Worm (Caenorhabditis elegans): ENCODE data around the gene nhr-68.

The nhr-68 gene

ce11 chrV:11585122-11585521 lies 11.9 kb downstream of the nhr-68 start (continued):
- TF ChIP-seq lin-35 (GFP tag; optimal IDR thresholded peaks at IDR 0.05) = no peak
- TF ChIP-seq fkh-3 (tag; optimal IDR thresholded peaks at IDR 0.05) = no peak
- no peak for TF ChIP-seq madf-3 (GFP tag; IDR thresholded peaks at IDR 0.05)
- TF ChIP-seq egl-44 (GFP tag; IDR thresholded peaks at IDR 0.05) = no peak
- TF ChIP-seq snpc-3.4 (tag; optimal IDR thresholded peaks at IDR 0.05) = peak; percentile 84
- TF ChIP-seq mxl-1 (tag; optimal IDR thresholded peaks at IDR 0.05) = no peak

- TF ChIP-seq bed-1 (GFP tag; IDR thresholded peaks at IDR 0.05) (no peak), snpc-1.1 (tag; optimal IDR thresholded peaks at IDR 0.05; ENCODE audit: insufficient read depth) (no peak), hlh-12 (tag; optimal IDR thresholded peaks at IDR 0.05) (no peak), ceh-100 (GFP tag; IDR thresholded peaks at IDR 0.05) (no peak), hrde-1 (tag; optimal IDR thresholded peaks at IDR 0.05; ENCODE audit: borderline replicate concordance) (no peak), ccch-3 (GFP tag; optimal IDR thresholded peaks at IDR 0.05) (no peak), C17E4.6 (GFP tag; IDR thresholded peaks at IDR 0.05) (no peak), ceh-58 (GFP tag; IDR thresholded peaks at IDR 0.05) (no peak), T26A5.8 (tag; optimal IDR thresholded peaks at IDR 0.05) (no peak), nfya-1 (tag; optimal IDR thresholded peaks at IDR 0.05; ENCODE audit: borderline replicate concordance, insufficient read depth) (no peak), sdz-38 (tag; optimal IDR thresholded peaks at IDR 0.05) (no peak), D2030.7 (GFP tag; IDR thresholded peaks at IDR 0.05) (no peak), F23B12.7 (tag; optimal IDR thresholded peaks at IDR 0.05; ENCODE audit: insufficient read depth) (no peak), sptf-2 (GFP tag; optimal IDR thresholded peaks at IDR 0.05) (no peak), egrh-3 (GFP tag; IDR thresholded peaks at IDR 0.05) (no peak), F57A8.1 (GFP tag; optimal IDR thresholded peaks at IDR 0.05) (no peak), B0261.1 (tag; optimal IDR thresholded peaks at IDR 0.05) (no peak)
These were observed 16.2 kb downstream of the nhr-68 start, which contains the start of gene srx-82 for ce11 chrV:11589433-11589832. TSS of gene srx-82 (plus strand) at chrV:11589733.

ce11 chrV:11593427-11593826 lies 20.2 kb downstream of the nhr-68 start, which contains the start of gene srx-80:
TSS of gene srx-80 (plus strand) at chrV:11593727.
- TF ChIP-seq tbp1 (GFP tag; optimal IDR thresholded peaks at IDR 0.05) (no peak), ceh-100 (GFP tag; IDR thresholded peaks at IDR 0.05) (no peak), nfya-1 (tag; optimal IDR thresholded peaks at IDR 0.05; ENCODE audit: borderline replicate concordance, insufficient read depth) (no peak), snpc-3.4 (tag; optimal IDR thresholded peaks at IDR 0.05) (no peak), hmg-20 (GFP tag; IDR thresholded peaks at IDR 0.05) (no peak), repo-1 (tag; optimal IDR thresholded peaks at IDR 0.05) (no peak), ceh-91 (GFP tag; IDR thresholded peaks at IDR 0.05) (no peak), unc-62 (GFP tag; optimal IDR thresholded peaks at IDR 0.05) (no peak), Y67H2A.10 (GFP tag; conservative IDR thresholded peaks at IDR 0.05) (no peak), pbrm-1 (GFP tag; IDR thresholded peaks at IDR 0.05) (no peak), lin-35 (GFP tag; optimal IDR thresholded peaks at IDR 0.05) (no peak), ets-4 (GFP tag; optimal IDR thresholded peaks at IDR 0.05) (no peak), ZK185.1 (tag; optimal IDR thresholded peaks at IDR 0.05; ENCODE audit: poor library complexity, severe bottlenecking) (no peak), C06A6.2 (GFP tag; conservative IDR thresholded peaks at IDR 0.05) (no peak), hrde-1 (tag; optimal IDR thresholded peaks at IDR 0.05; ENCODE audit: borderline replicate concordance) (no peak)

- TF ChIP-seq lsl-1 (GFP tag; optimal IDR thresholded peaks at IDR 0.05) (no peak), ztf-25 (GFP tag; IDR thresholded peaks at IDR 0.05) (no peak), madf-3 (GFP tag; IDR thresholded peaks at IDR 0.05) (no peak), repo-1 (tag; optimal IDR thresholded peaks at IDR 0.05) (no peak), ztf-28 (GFP tag; IDR thresholded peaks at IDR 0.05) (no peak), atf-7 (tag; optimal IDR thresholded peaks at IDR 0.05) (no peak)
These were observed 20.6 kb downstream of the nhr-68 start for ce11 chrV:11593888-11594287.
